Worm (Caenorhabditis elegans): ENCODE data around the gene ifc-1.
A peak's percentile ranks its signal among the peaks of the same experiment; 100 is the strongest.

ifc-1 gene

DNA sequence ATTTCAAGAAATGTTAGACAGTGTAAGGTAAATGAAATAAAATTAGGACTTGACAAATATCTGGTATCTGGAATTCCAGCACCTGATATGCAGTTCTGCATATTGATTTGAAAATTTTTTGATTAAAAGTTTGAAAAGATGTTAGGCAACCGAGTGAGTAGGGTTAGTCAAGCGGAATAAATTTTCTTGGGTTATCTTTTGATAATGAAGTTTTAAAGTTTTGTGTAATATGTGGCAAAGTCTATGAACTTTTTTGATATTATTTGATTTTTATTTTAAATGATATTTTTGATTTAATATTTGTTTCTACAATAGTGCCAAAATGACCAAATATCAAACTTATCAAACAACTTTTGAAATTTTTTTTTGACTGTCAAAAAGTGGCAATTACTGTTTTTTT lies 11.7 kb upstream of the ifc-1 start, which contains the start of gene srh-241:
TSS of gene srh-241 (minus strand) at position 101 of the 400 bp plus-strand sequence.
- TF ChIP-seq ceh-32 (tag; optimal IDR thresholded peaks at IDR 0.05; ENCODE audit: poor library complexity) (no peak), F26F4.8 (GFP tag; conservative IDR thresholded peaks at IDR 0.05) (no peak), F10B5.3 (tag; optimal IDR thresholded peaks at IDR 0.05) (no peak), Y5F2A.4 (GFP tag; optimal IDR thresholded peaks at IDR 0.05) (no peak), lir-3 (tag; optimal IDR thresholded peaks at IDR 0.05) (no peak), zfp-2 (tag; optimal IDR thresholded peaks at IDR 0.05) (no peak), tra-1 (GFP tag; IDR thresholded peaks at IDR 0.05) (no peak), unc-62 (GFP tag; optimal IDR thresholded peaks at IDR 0.05 in 1 of 2) (no peak), unc-62 (tag; optimal IDR thresholded peaks at IDR 0.05) (no peak), lim-7 (GFP tag; IDR thresholded peaks at IDR 0.05) (no peak), php-3 (GFP tag; IDR thresholded peaks at IDR 0.05) (no peak)

DNA sequence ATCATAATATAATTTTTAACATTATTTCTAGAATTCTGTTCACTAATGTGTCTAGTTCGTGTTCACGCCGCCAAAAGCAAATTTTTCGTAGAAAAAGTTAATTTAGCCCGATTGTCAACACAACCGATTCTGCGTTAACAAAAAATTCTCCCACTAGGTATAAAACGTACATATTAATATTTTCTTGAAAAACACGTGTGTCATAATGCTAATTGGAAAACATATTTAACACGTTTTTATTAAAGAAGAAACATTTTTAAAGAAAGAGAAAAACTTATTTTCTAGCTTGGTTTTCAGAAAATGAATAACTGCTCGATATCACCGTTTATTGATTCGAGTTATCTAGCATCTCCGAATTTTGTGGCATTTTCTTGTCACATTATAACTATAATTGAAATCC lies 11.1 kb upstream of the ifc-1 start, which contains the start of gene srh-243:
TSS of gene srh-243 (plus strand) at position 301 of the 400 bp plus-strand sequence.
- no peak for TF ChIP-seq ama-1 (optimal IDR thresholded peaks at IDR 0.05)
- TF ChIP-seq zip-2 (tag; optimal IDR thresholded peaks at IDR 0.05), result no peak
- TF ChIP-seq saeg-2 (GFP tag; IDR thresholded peaks at IDR 0.05), result no peak
- TF ChIP-seq lin-15B (tag; optimal IDR thresholded peaks at IDR 0.05), result no peak
- no peak for TF ChIP-seq zfp-2 (tag; optimal IDR thresholded peaks at IDR 0.05)
- no peak for TF ChIP-seq spr-1 (tag; optimal IDR thresholded peaks at IDR 0.05)
- TF ChIP-seq daf-8 (GFP tag; IDR thresholded peaks at IDR 0.05), result no peak
- TF ChIP-seq mep-1 (tag; optimal IDR thresholded peaks at IDR 0.05), result no peak
- TF ChIP-seq pqm-1 (tag; optimal IDR thresholded peaks at IDR 0.05), result no peak
- no peak for TF ChIP-seq dmd-9 (GFP tag; IDR thresholded peaks at IDR 0.05)
- no peak for TF ChIP-seq lin-38 (GFP tag; IDR thresholded peaks at IDR 0.05)
- TF ChIP-seq nhr-42 (GFP tag; IDR thresholded peaks at IDR 0.05), result no peak
- TF ChIP-seq T26A8.4 (GFP tag; IDR thresholded peaks at IDR 0.05), result no peak
- no peak for TF ChIP-seq lir-3 (tag; optimal IDR thresholded peaks at IDR 0.05)
- no peak for TF ChIP-seq dpl-1 (GFP tag; optimal IDR thresholded peaks at IDR 0.05)
- no peak for TF ChIP-seq mdt-29 (GFP tag; IDR thresholded peaks at IDR 0.05)
- TF ChIP-seq lsy-2 (tag; optimal IDR thresholded peaks at IDR 0.05), result no peak
- TF ChIP-seq F10B5.3 (tag; optimal IDR thresholded peaks at IDR 0.05), result no peak
- TF ChIP-seq hlh-11 (tag; optimal IDR thresholded peaks at IDR 0.05), result no peak
- no peak for TF ChIP-seq daf-19 (GFP tag; conservative IDR thresholded peaks at IDR 0.05)

DNA sequence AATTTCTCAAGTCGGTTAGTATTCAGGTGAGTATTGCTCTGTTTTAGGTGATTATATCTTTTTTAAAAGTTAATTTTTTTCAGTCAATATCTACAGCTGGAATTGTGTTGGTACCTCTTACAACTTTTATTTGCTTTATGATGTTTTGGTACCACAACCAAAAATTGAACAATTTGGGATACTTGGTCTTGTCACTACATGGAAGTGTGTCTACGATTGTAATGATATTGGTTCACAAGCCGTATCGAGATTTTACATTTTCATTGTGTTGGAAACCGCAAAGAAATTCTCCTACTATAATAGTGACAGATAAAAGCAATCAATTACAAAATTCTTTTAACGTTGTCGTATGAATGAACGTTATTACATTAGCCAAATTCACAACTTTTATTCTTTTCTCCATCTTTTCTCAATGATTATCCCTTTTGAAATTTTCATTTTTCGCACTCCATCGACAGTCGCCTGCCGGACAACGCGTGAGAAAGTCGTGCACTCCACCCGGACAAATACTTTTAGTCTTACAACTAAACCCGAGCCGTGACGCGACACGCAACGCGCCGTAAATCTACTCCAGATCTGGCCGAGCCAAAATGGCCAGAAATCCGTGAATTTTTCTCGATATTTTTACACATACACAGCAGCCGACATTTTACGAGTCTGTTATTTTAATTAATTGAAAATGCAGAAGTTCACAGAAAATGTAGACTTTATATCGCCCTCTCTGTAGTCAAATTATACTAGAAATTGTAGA lies 9.3 kb upstream of the ifc-1 start:
- TF ChIP-seq zip-11 (GFP tag; IDR thresholded peaks at IDR 0.05) (no peak), vab-7 (GFP tag; IDR thresholded peaks at IDR 0.05) (no peak), F44E2.7 (GFP tag; IDR thresholded peaks at IDR 0.05) (no peak), attf-4 (tag; optimal IDR thresholded peaks at IDR 0.05) (no peak), unc-130 (GFP tag; optimal IDR thresholded peaks at IDR 0.05) (no peak), jun-1 (tag; optimal IDR thresholded peaks at IDR 0.05) (no peak), unc-62 (GFP tag; optimal IDR thresholded peaks at IDR 0.05 in 1 of 2) (no peak), unc-62 (tag; optimal IDR thresholded peaks at IDR 0.05) (no peak), aha-1 (tag) (peak; percentile 95), Y48G9A.11 (GFP tag; IDR thresholded peaks at IDR 0.05) (no peak), gei-8 (GFP tag; optimal IDR thresholded peaks at IDR 0.05) (no peak), hlh-11 (tag; optimal IDR thresholded peaks at IDR 0.05) (peak; percentile 30), T20F7.1 (GFP tag; optimal IDR thresholded peaks at IDR 0.05) (no peak), nhr-42 (GFP tag; IDR thresholded peaks at IDR 0.05) (no peak), tra-1 (GFP tag; IDR thresholded peaks at IDR 0.05) (peak; percentile 42; the same call in 1 of the 2 replicates), ctbp-1 (GFP tag; IDR thresholded peaks at IDR 0.05) (0 out of 2 replicates have a peak, but pooled peaks have one; percentile 31), nhr-48 (tag; optimal IDR thresholded peaks at IDR 0.05) (no peak), daf-12 (tag; optimal IDR thresholded peaks at IDR 0.05) (no peak), dmd-8 (GFP tag; IDR thresholded peaks at IDR 0.05) (peak; percentile 52; the same call in 1 of the 2 replicates), T26A8.4 (GFP tag; IDR thresholded peaks at IDR 0.05) (peak; percentile 31; the same call in 1 of the 2 replicates), lin-38 (GFP tag; IDR thresholded peaks at IDR 0.05) (peak; percentile 53), nhr-76 (tag; optimal IDR thresholded peaks at IDR 0.05) (no peak), ceh-62 (tag; optimal IDR thresholded peaks at IDR 0.05) (no peak), saeg-2 (GFP tag; IDR thresholded peaks at IDR 0.05) (no peak), dmd-6 (GFP tag; IDR thresholded peaks at IDR 0.05) (peak; percentile 31), nhr-102 (tag; optimal IDR thresholded peaks at IDR 0.05) (peak; percentile 17), lin-15B (tag; optimal IDR thresholded peaks at IDR 0.05) (no peak), lir-3 (tag; optimal IDR thresholded peaks at IDR 0.05) (no peak), rbr-2 (tag; optimal IDR thresholded peaks at IDR 0.05) (no peak)

Measured in whole organism, L4 larva.